Worm (Caenorhabditis elegans): ENCODE measurements around the gene srd-27.

srd-27 gene

ce11 chrV:15826110-15826509 is 22.9 kb downstream of the srd-27 start, which contains the start of gene srbc-51:
Gene srbc-51, plus strand, starts transcription at chrV:15826410.
- no peak for TF ChIP-seq elt-1 (tag; optimal IDR thresholded peaks at IDR 0.05)
- TF ChIP-seq zag-1 (tag; optimal IDR thresholded peaks at IDR 0.05): no peak
- TF ChIP-seq nhr-23 (tag; optimal IDR thresholded peaks at IDR 0.05): no peak
- no peak for TF ChIP-seq ceh-9 (tag; optimal IDR thresholded peaks at IDR 0.05)
- TF ChIP-seq fkh-10 (GFP tag; optimal IDR thresholded peaks at IDR 0.05): no peak
- TF ChIP-seq egl-27 (tag; optimal IDR thresholded peaks at IDR 0.05): no peak
- no peak for TF ChIP-seq ztf-11 (tag; optimal IDR thresholded peaks at IDR 0.05)
- TF ChIP-seq unc-62 (GFP tag; optimal IDR thresholded peaks at IDR 0.05): no peak
- no peak for TF ChIP-seq elt-2 (tag; optimal IDR thresholded peaks at IDR 0.05)
- no peak for TF ChIP-seq egl-5 (tag; optimal IDR thresholded peaks at IDR 0.05)
- TF ChIP-seq skn-1 (tag; optimal IDR thresholded peaks at IDR 0.05): no peak
- no peak for TF ChIP-seq fos-1 (tag; optimal IDR thresholded peaks at IDR 0.05)
- TF ChIP-seq ceh-82 (tag; optimal IDR thresholded peaks at IDR 0.05): no peak
- no peak for TF ChIP-seq nhr-237 (tag; optimal IDR thresholded peaks at IDR 0.05)
- no peak for TF ChIP-seq pha-4 (tag; optimal IDR thresholded peaks at IDR 0.05)
- TF ChIP-seq tbx-2 (tag; optimal IDR thresholded peaks at IDR 0.05): no peak
- TF ChIP-seq fkh-2 (tag; optimal IDR thresholded peaks at IDR 0.05): no peak
- no peak for TF ChIP-seq lin-15B (tag; optimal IDR thresholded peaks at IDR 0.05)
- TF ChIP-seq elt-3 (tag; optimal IDR thresholded peaks at IDR 0.05): no peak

ce11 chrV:15829907-15830306 is 26.7 kb downstream of the srd-27 start, which contains the start of gene srbc-55:
Gene srbc-55, minus strand, starts transcription at chrV:15830007.
- TF ChIP-seq fkh-2 (tag; optimal IDR thresholded peaks at IDR 0.05) (no peak), ceh-82 (tag; optimal IDR thresholded peaks at IDR 0.05) (no peak), nhr-67 (tag; optimal IDR thresholded peaks at IDR 0.05) (no peak), tbx-2 (tag; optimal IDR thresholded peaks at IDR 0.05) (no peak), elt-1 (tag; optimal IDR thresholded peaks at IDR 0.05) (no peak), pqm-1 (tag; optimal IDR thresholded peaks at IDR 0.05) (no peak)

- TF ChIP-seq R02D3.7 (tag; optimal IDR thresholded peaks at IDR 0.05) (no peak), nhr-67 (tag; optimal IDR thresholded peaks at IDR 0.05) (no peak), daf-12 (tag; optimal IDR thresholded peaks at IDR 0.05) (no peak), mdl-1 (tag; optimal IDR thresholded peaks at IDR 0.05) (no peak), nhr-23 (tag; optimal IDR thresholded peaks at IDR 0.05) (no peak), fos-1 (tag; optimal IDR thresholded peaks at IDR 0.05) (no peak), ceh-28 (tag; optimal IDR thresholded peaks at IDR 0.05) (no peak), elt-2 (tag; optimal IDR thresholded peaks at IDR 0.05) (no peak), zag-1 (tag; optimal IDR thresholded peaks at IDR 0.05) (no peak), pqm-1 (tag; optimal IDR thresholded peaks at IDR 0.05) (no peak), lin-39 (tag; optimal IDR thresholded peaks at IDR 0.05) (no peak), nfya-1 (tag; optimal IDR thresholded peaks at IDR 0.05; ENCODE audit: insufficient read depth) (no peak), nhr-12 (tag; optimal IDR thresholded peaks at IDR 0.05) (no peak), ceh-16 (tag; optimal IDR thresholded peaks at IDR 0.05) (no peak), snpc-4 (tag; optimal IDR thresholded peaks at IDR 0.05) (no peak), sea-2 (GFP tag; optimal IDR thresholded peaks at IDR 0.05) (no peak), tbx-2 (tag; optimal IDR thresholded peaks at IDR 0.05) (no peak)
Observed at ce11 chrV:15831586-15831985, 28.4 kb downstream of the srd-27 start, which contains the start of gene srbc-56. Gene srbc-56, minus strand, starts transcription at chrV:15831686.

ce11 chrV:15833622-15834021 is 30.4 kb downstream of the srd-27 start, which contains the start of gene srbc-54:
Gene srbc-54, minus strand, starts transcription at chrV:15833722.
- no peak for TF ChIP-seq nhr-28 (tag; optimal IDR thresholded peaks at IDR 0.05)
- TF ChIP-seq ztf-4 (tag; optimal IDR thresholded peaks at IDR 0.05): no peak
- TF ChIP-seq eor-1 (tag; optimal IDR thresholded peaks at IDR 0.05): no peak
- TF ChIP-seq ceh-28 (tag; optimal IDR thresholded peaks at IDR 0.05): no peak
- no peak for TF ChIP-seq daf-12 (tag; optimal IDR thresholded peaks at IDR 0.05)

ce11 chrV:15841095-15841494 is 37.9 kb downstream of the srd-27 start, which contains the start of gene srh-149:
Gene srh-149, minus strand, starts transcription at chrV:15841195.
- no peak for TF ChIP-seq nhr-237 (tag; optimal IDR thresholded peaks at IDR 0.05)
- no peak for TF ChIP-seq mml-1 (tag; optimal IDR thresholded peaks at IDR 0.05)
- no peak for TF ChIP-seq nhr-11 (tag; optimal IDR thresholded peaks at IDR 0.05)
- no peak for TF ChIP-seq fkh-2 (tag; optimal IDR thresholded peaks at IDR 0.05)
- no peak for TF ChIP-seq pqm-1 (tag; optimal IDR thresholded peaks at IDR 0.05)
- no peak for TF ChIP-seq snpc-4 (tag; optimal IDR thresholded peaks at IDR 0.05)
- TF ChIP-seq lin-15B (tag; optimal IDR thresholded peaks at IDR 0.05): no peak
- no peak for TF ChIP-seq elt-1 (tag; optimal IDR thresholded peaks at IDR 0.05)
- no peak for TF ChIP-seq aly-2 (tag; optimal IDR thresholded peaks at IDR 0.05)
